Fruit fly (Drosophila melanogaster) whole organism, prepupa: ENCODE results near the gene eIF4E1.
A peak's percentile ranks its signal among the peaks of the same experiment; 100 is the strongest.

ENCODE experiments used
- Blimp-1 ChIP-seq: fragments of 200-800 bp; sonication (Bioruptor generic); optimal IDR thresholded peaks from 3 replicates; lab custom pipeline; 2017; ENCODE audit warnings: missing biosample characterization, missing genetic modification characterization, mild to moderate bottlenecking, moderate library complexity, missing genetic modification reagents
- CG10631 ChIP-seq: fragments of 200-800 bp; sonication (Bioruptor generic); optimal IDR thresholded peaks from 2 replicates; lab custom pipeline; 2016; ENCODE audit warnings: missing biosample characterization, missing genetic modification characterization
- CG11902 ChIP-seq: fragments of 200-800 bp; sonication (Bioruptor generic); optimal IDR thresholded peaks from 3 replicates; lab custom pipeline; 2016; ENCODE audit warnings: missing biosample characterization, missing genetic modification characterization
- CG15336 ChIP-seq: fragments of 200-800 bp; sonication (Bioruptor generic); IDR thresholded peaks from 2 replicates; pipeline ENCODE4 v1.3.6; 2022; ENCODE audit warnings: missing biosample characterization, missing genetic modification characterization
- CG1621 ChIP-seq: fragments of 200-800 bp; sonication (Bioruptor generic); optimal IDR thresholded peaks from 3 replicates; lab custom pipeline; 2018; ENCODE audit warnings: missing biosample characterization, mild to moderate bottlenecking, missing genetic modification characterization
- CG31627 ChIP-seq: fragments of 200-800 bp; sonication (Bioruptor generic); optimal IDR thresholded peaks from 3 replicates; lab custom pipeline; 2016; ENCODE audit warnings: missing biosample characterization, missing genetic modification characterization
- CG32006 ChIP-seq: fragments of 200-800 bp; sonication (Bioruptor generic); optimal IDR thresholded peaks from 3 replicates; lab custom pipeline; 2017; ENCODE audit warnings: missing biosample characterization, mild to moderate bottlenecking, missing genetic modification characterization
- CG3919 ChIP-seq: fragments of 200-800 bp; sonication (Bioruptor generic); optimal IDR thresholded peaks from 3 replicates; lab custom pipeline; 2016; ENCODE audit warnings: missing biosample characterization, missing genetic modification characterization
- CG4318 ChIP-seq: fragments of 200-800 bp; sonication (Bioruptor generic); optimal IDR thresholded peaks from 3 replicates; lab custom pipeline; 2017; ENCODE audit warnings: missing biosample characterization, mild to moderate bottlenecking, missing genetic modification characterization
- CG6163 ChIP-seq: fragments of 200-800 bp; sonication (Bioruptor generic); IDR thresholded peaks from 3 replicates; pipeline ENCODE4 v1.3.6; 2022; ENCODE audit warnings: missing biosample characterization, missing genetic modification characterization
- CG6276 ChIP-seq: fragments of 200-800 bp; sonication (Bioruptor generic); optimal IDR thresholded peaks from 2 replicates; lab custom pipeline; 2017; ENCODE audit warnings: missing biosample characterization, mild to moderate bottlenecking, missing genetic modification characterization
- CG6792 ChIP-seq: fragments of 200-800 bp; sonication (Bioruptor generic); optimal IDR thresholded peaks from 3 replicates; lab custom pipeline; 2016; ENCODE audit warnings: missing biosample characterization, missing genetic modification characterization
- CG6808 ChIP-seq: fragments of 200-800 bp; sonication (Bioruptor generic); optimal IDR thresholded peaks from 3 replicates; lab custom pipeline; 2017; ENCODE audit warnings: missing biosample characterization, missing genetic modification characterization, mild to moderate bottlenecking, moderate library complexity, missing genetic modification reagents
- CG6854 ChIP-seq: fragments of 200-800 bp; sonication (Bioruptor generic); optimal IDR thresholded peaks from 2 replicates; lab custom pipeline; 2017; ENCODE audit warnings: missing biosample characterization, mild to moderate bottlenecking, missing genetic modification characterization
- CG8319 ChIP-seq: fragments of 200-800 bp; sonication (Bioruptor generic); optimal IDR thresholded peaks from 3 replicates; lab custom pipeline; 2016; ENCODE audit warnings: missing biosample characterization, missing genetic modification characterization
- CG8632 ChIP-seq: fragments of 200-800 bp; sonication (Bioruptor generic); optimal IDR thresholded peaks from 3 replicates; lab custom pipeline; 2016; ENCODE audit warnings: missing biosample characterization, missing genetic modification characterization
- Eip75B ChIP-seq: fragments of 200-800 bp; sonication (Bioruptor generic); optimal IDR thresholded peaks from 3 replicates; lab custom pipeline; 2016; ENCODE audit warnings: missing biosample characterization, missing genetic modification characterization
- Eip78C ChIP-seq: fragments of 200-800 bp; sonication (Bioruptor generic); peaks from one replicate; lab custom pipeline; 2016; ENCODE audit warnings: missing biosample characterization, missing genetic modification characterization
- Eip93F ChIP-seq: fragments of 200-800 bp; sonication (Bioruptor generic); optimal IDR thresholded peaks from 2 replicates; lab custom pipeline; 2016; ENCODE audit warnings: missing biosample characterization, mild to moderate bottlenecking, missing genetic modification characterization
- Ets21C ChIP-seq: fragments of 200-800 bp; sonication (Bioruptor generic); optimal IDR thresholded peaks from 3 replicates; lab custom pipeline; 2016; ENCODE audit warnings: missing biosample characterization, missing genetic modification characterization
- Ets96B ChIP-seq: fragments of 200-800 bp; optimal IDR thresholded peaks from 2 replicates; lab custom pipeline; 2019; ENCODE audit warnings: missing biosample characterization, mild to moderate bottlenecking, missing genetic modification characterization, moderate library complexity
- Hr38 ChIP-seq: sonication (Bioruptor generic); optimal IDR thresholded peaks from 2 replicates; lab custom pipeline; 2016; ENCODE audit warnings: missing biosample characterization, missing genetic modification characterization
- Hr39 ChIP-seq: fragments of 200-800 bp; sonication (Bioruptor generic); optimal IDR thresholded peaks from 2 replicates; lab custom pipeline; 2016; ENCODE audit warnings: missing biosample characterization, missing genetic modification characterization
- OdsH ChIP-seq: fragments of 200-800 bp; sonication (Bioruptor generic); optimal IDR thresholded peaks from 3 replicates; lab custom pipeline; 2016; ENCODE audit warnings: missing biosample characterization, missing genetic modification characterization
- Sox102F ChIP-seq: fragments of 200-800 bp; sonication (Bioruptor generic); optimal IDR thresholded peaks from 2 replicates; lab custom pipeline; 2016; ENCODE audit warnings: missing biosample characterization, mild to moderate bottlenecking, missing genetic modification characterization
- Sox14 ChIP-seq: fragments of 200-800 bp; sonication (Bioruptor generic); optimal IDR thresholded peaks from 3 replicates; lab custom pipeline; 2016; ENCODE audit warnings: missing biosample characterization, missing genetic modification characterization
- Sox15 ChIP-seq: fragments of 200-800 bp; sonication (Bioruptor generic); optimal IDR thresholded peaks from 3 replicates; lab custom pipeline; 2016; ENCODE audit warnings: missing biosample characterization, missing genetic modification characterization
- acj6 ChIP-seq: fragments of 200-800 bp; sonication (Bioruptor generic); optimal IDR thresholded peaks from 3 replicates; lab custom pipeline; 2016; ENCODE audit warnings: missing biosample characterization, missing genetic modification characterization
- cyc ChIP-seq: fragments of 200-800 bp; sonication (Bioruptor generic); optimal IDR thresholded peaks from 3 replicates; lab custom pipeline; 2016; ENCODE audit warnings: missing biosample characterization, missing genetic modification characterization
- dac ChIP-seq: fragments of 200-800 bp; sonication (Bioruptor generic); optimal IDR thresholded peaks from 2 replicates; lab custom pipeline; 2017; ENCODE audit warnings: missing biosample characterization, mild to moderate bottlenecking, missing genetic modification characterization
- dsx ChIP-seq: fragments of 200-800 bp; optimal IDR thresholded peaks from 3 replicates; lab custom pipeline; 2019; ENCODE audit warnings: missing biosample characterization, mild to moderate bottlenecking, missing genetic modification characterization, moderate library complexity; ENCODE audit not compliant: poor library complexity, severe bottlenecking
- eg ChIP-seq: fragments of 200-800 bp; sonication (Bioruptor generic); IDR thresholded peaks from 3 replicates; pipeline ENCODE4 v1.3.6; 2022; ENCODE audit warnings: missing biosample characterization, missing genetic modification characterization
- esn ChIP-seq: fragments of 200-800 bp; sonication (Bioruptor generic); optimal IDR thresholded peaks from 2 replicates; lab custom pipeline; 2016; ENCODE audit warnings: missing biosample characterization, mild to moderate bottlenecking, missing genetic modification characterization, moderate library complexity
- fkh ChIP-seq: fragments of 200-800 bp; sonication (Bioruptor generic); optimal IDR thresholded peaks from 3 replicates; lab custom pipeline; 2017; ENCODE audit warnings: missing biosample characterization, mild to moderate bottlenecking, missing genetic modification characterization, moderate library complexity
- lz ChIP-seq: fragments of 200-800 bp; sonication (Bioruptor generic); optimal IDR thresholded peaks from 3 replicates; lab custom pipeline; 2016; ENCODE audit warnings: missing biosample characterization, missing genetic modification characterization
- net ChIP-seq: fragments of 200-800 bp; sonication (Bioruptor generic); optimal IDR thresholded peaks from 3 replicates; lab custom pipeline; 2016; ENCODE audit warnings: missing biosample characterization, missing genetic modification characterization
- pdm3 ChIP-seq: fragments of 200-800 bp; sonication (Bioruptor generic); optimal IDR thresholded peaks from 3 replicates; lab custom pipeline; 2016; ENCODE audit warnings: missing biosample characterization, missing genetic modification characterization
- salr ChIP-seq, 2 experiments: fragments of 200-800 bp; sonication (Bioruptor generic); optimal IDR thresholded peaks; 3 replicates each; lab custom pipeline; 2016 to 2018; ENCODE audit warnings: missing biosample characterization in 2 of 2, missing genetic modification characterization in 2 of 2, mild to moderate bottlenecking in 1 of 2
- spab ChIP-seq: fragments of 200-800 bp; sonication (Bioruptor generic); optimal IDR thresholded peaks from 2 replicates; lab custom pipeline; 2017; ENCODE audit warnings: missing biosample characterization, mild to moderate bottlenecking, missing genetic modification characterization, missing genetic modification reagents
- ss ChIP-seq, 2 experiments: fragments of 200-800 bp; sonication (Bioruptor generic); optimal IDR thresholded peaks; 2 replicates in 1 of 2; 3 replicates in 1 of 2; lab custom pipeline; 2017 to 2018; ENCODE audit warnings: mild to moderate bottlenecking in 2 of 2, missing biosample characterization in 2 of 2, missing genetic modification characterization in 2 of 2, moderate library complexity in 1 of 2
- svp ChIP-seq: fragments of 200-800 bp; sonication (Bioruptor generic); peaks from one replicate; lab custom pipeline; 2016; ENCODE audit warnings: missing biosample characterization, missing genetic modification characterization
- topi ChIP-seq: fragments of 200-800 bp; sonication (Bioruptor generic); optimal IDR thresholded peaks from 3 replicates; lab custom pipeline; 2016; ENCODE audit warnings: missing biosample characterization, missing genetic modification characterization
- vri ChIP-seq: fragments of 200-800 bp; sonication (Bioruptor generic); optimal IDR thresholded peaks from 3 replicates; lab custom pipeline; 2016; ENCODE audit warnings: missing biosample characterization, mild to moderate bottlenecking, missing genetic modification characterization

The eIF4E1 gene

dm6 chr3L:9373374-9374004, 28.8 kb downstream of the eIF4E1 start (continued):
- TF ChIP-seq esn (GFP tag; lab: Kevin White, UChicago) (peak; percentile 83), cyc (GFP tag; lab: Kevin White, UChicago) (peak; percentile 68), CG6276 (GFP tag; lab: Kevin White, UChicago) (peak; percentile 83), spab (GFP tag; lab: Kevin White, UChicago) (peak; percentile 46), OdsH (GFP tag; lab: Kevin White, UChicago) (peak; percentile 78), CG8319 (GFP tag; lab: Kevin White, UChicago) (peak; percentile 46), CG32006 (peak; percentile 89), CG15336 (peak; percentile 90), pdm3 (GFP tag; lab: Kevin White, UChicago) (peak; percentile 72), Hr38 (GFP tag; lab: Kevin White, UChicago) (no peak), Eip75B (GFP tag; lab: Kevin White, UChicago) (peak; percentile 73), vri (GFP tag; lab: Kevin White, UChicago) (peak; percentile 54), Hr39 (GFP tag; lab: Kevin White, UChicago) (peak; percentile 36), CG6163 (GFP tag; lab: Robert Waterston, UW) (peak; percentile 85), Eip78C (GFP tag; lab: Kevin White, UChicago) (peak; percentile 94), CG1621 (tag; lab: Kevin White, UChicago) (peak; percentile 31), lz (GFP tag; lab: Kevin White, UChicago) (peak; percentile 69), CG6808 (GFP tag; lab: Kevin White, UChicago) (peak; percentile 72), dac (peak; percentile 49)

dm6 chr3L:9372278-9372975, 29.8 kb downstream of the eIF4E1 start, which contains the start of the genes Hsp67Bc, CG4456 and Hsp22:
Gene Hsp67Bc, minus strand, starts transcription at chr3L:9372497.
Gene CG4456, plus strand, starts transcription at chr3L:9372722.
Gene Hsp22, plus strand, starts transcription at chr3L:9372931.
- TF ChIP-seq fkh (GFP tag; lab: Kevin White, UChicago) (peak; percentile 60), Eip75B (GFP tag; lab: Kevin White, UChicago) (peak; percentile 13), Blimp-1 (GFP tag; lab: Kevin White, UChicago) (no peak), ss (GFP tag; optimal IDR thresholded peaks at IDR 0.05; lab: Kevin White, UChicago) (peak; percentile 50 to 53), dsx (GFP tag; lab: Kevin White, UChicago) (peak; percentile 23), Eip93F (GFP tag; lab: Kevin White, UChicago) (no peak), eg (GFP tag; lab: Robert Waterston, UW) (0 out of 3 replicates have a peak, but pooled peaks have one; percentile 21), salr (GFP tag; optimal IDR thresholded peaks at IDR 0.05; lab: Kevin White, UChicago) (no peak), vri (GFP tag; lab: Kevin White, UChicago) (no peak), CG31627 (GFP tag; lab: Kevin White, UChicago) (no peak), CG6854 (peak; percentile 18), CG8319 (GFP tag; lab: Kevin White, UChicago) (no peak), CG11902 (GFP tag; lab: Kevin White, UChicago) (no peak), Eip78C (GFP tag; lab: Kevin White, UChicago) (peak; percentile 58), Sox14 (peak; percentile 36), svp (GFP tag; lab: Kevin White, UChicago) (peak; percentile 66), CG6792 (GFP tag; lab: Kevin White, UChicago) (no peak)

dm6 chr3L:9370907-9371365, 31.3 kb downstream of the eIF4E1 start, which contains the start of gene Fdx1:
Gene Fdx1, minus strand, starts transcription at chr3L:9371238.
- TF ChIP-seq esn (GFP tag; lab: Kevin White, UChicago): peak; percentile 55
- peak; percentile 5 for TF ChIP-seq Eip93F (GFP tag; lab: Kevin White, UChicago)
- TF ChIP-seq CG4318 (GFP tag; lab: Kevin White, UChicago): no peak
- TF ChIP-seq net: peak; percentile 14
- TF ChIP-seq Ets96B (tag; lab: Kevin White, UChicago): peak; percentile 33
- TF ChIP-seq CG3919 (GFP tag; lab: Kevin White, UChicago): peak; percentile 43
- no peak for TF ChIP-seq CG6792 (GFP tag; lab: Kevin White, UChicago)
- no peak for TF ChIP-seq Sox102F (GFP tag; lab: Kevin White, UChicago)
- no peak for TF ChIP-seq CG6854
- TF ChIP-seq CG15336: no peak
- no peak for TF ChIP-seq CG10631 (GFP tag; lab: Kevin White, UChicago)
- TF ChIP-seq Ets21C (GFP tag; lab: Kevin White, UChicago): no peak
- TF ChIP-seq Sox15 (GFP tag; lab: Kevin White, UChicago): no peak
- TF ChIP-seq lz (GFP tag; lab: Kevin White, UChicago): peak; percentile 38
- peak; percentile 60 for TF ChIP-seq svp (GFP tag; lab: Kevin White, UChicago)
- TF ChIP-seq Hr39 (GFP tag; lab: Kevin White, UChicago): no peak
- TF ChIP-seq vri (GFP tag; lab: Kevin White, UChicago): peak; percentile 11
- peak; percentile 33 for TF ChIP-seq topi (GFP tag; lab: Kevin White, UChicago)
- TF ChIP-seq dac: no peak
- TF ChIP-seq cyc (GFP tag; lab: Kevin White, UChicago): peak; percentile 26
- TF ChIP-seq Eip78C (GFP tag; lab: Kevin White, UChicago): peak; percentile 71
- TF ChIP-seq CG8632: no peak
- peak; percentile 47 for TF ChIP-seq OdsH (GFP tag; lab: Kevin White, UChicago)
- no peak for TF ChIP-seq acj6 (GFP tag; lab: Kevin White, UChicago)
